Fruit fly (Drosophila melanogaster) whole organism, adult: ENCODE measurements around the gene CG34375.

ENCODE experiments used
- CG11617 ChIP-seq: fragments of 200-800 bp; sonication (Bioruptor generic); optimal IDR thresholded peaks from 2 replicates; lab custom pipeline; 2017; ENCODE audit warnings: mild to moderate bottlenecking, missing biosample characterization, missing genetic modification reagents, missing genetic modification characterization
- CG12768 ChIP-seq: fragments of 200-800 bp; sonication (Bioruptor generic); optimal IDR thresholded peaks from 2 replicates; lab custom pipeline; 2017; ENCODE audit warnings: missing biosample characterization, missing genetic modification characterization, mild to moderate bottlenecking, moderate library complexity, missing genetic modification reagents
- CG14711 ChIP-seq: fragments of 200-800 bp; sonication (Bioruptor generic); optimal IDR thresholded peaks from 2 replicates; lab custom pipeline; 2018; ENCODE audit warnings: missing biosample characterization, mild to moderate bottlenecking, missing genetic modification characterization, moderate library complexity
- CG1620 ChIP-seq: fragments of 200-800 bp; sonication (Bioruptor generic); optimal IDR thresholded peaks from 2 replicates; lab custom pipeline; 2016; ENCODE audit warnings: missing biosample characterization, missing genetic modification characterization
- CG33017 ChIP-seq: fragments of 200-800 bp; sonication (Bioruptor generic); optimal IDR thresholded peaks from 2 replicates; lab custom pipeline; 2018; ENCODE audit warnings: missing biosample characterization, mild to moderate bottlenecking, missing genetic modification characterization, moderate library complexity
- CG5204 ChIP-seq: fragments of 200-800 bp; sonication (Bioruptor generic); optimal IDR thresholded peaks from 2 replicates; lab custom pipeline; 2016; ENCODE audit warnings: missing biosample characterization, missing genetic modification characterization
- CG7045 ChIP-seq: fragments of 200-800 bp; sonication (Bioruptor generic); optimal IDR thresholded peaks from 2 replicates; lab custom pipeline; 2017; ENCODE audit warnings: missing biosample characterization, mild to moderate bottlenecking, missing genetic modification characterization
- CG7101 ChIP-seq: fragments of 200-800 bp; sonication (Bioruptor generic); optimal IDR thresholded peaks from 2 replicates; lab custom pipeline; 2018; ENCODE audit warnings: missing biosample characterization, mild to moderate bottlenecking, missing genetic modification characterization, moderate library complexity
- Clk ChIP-seq: fragments of 200-800 bp; sonication (Bioruptor generic); optimal IDR thresholded peaks from 2 replicates; lab custom pipeline; 2017; ENCODE audit warnings: missing biosample characterization, missing genetic modification characterization
- Crg-1 ChIP-seq: fragments of 200-800 bp; sonication (Bioruptor generic); optimal IDR thresholded peaks from 2 replicates; lab custom pipeline; 2016; ENCODE audit warnings: missing biosample characterization, missing genetic modification characterization
- Hr96 ChIP-seq: fragments of 200-800 bp; sonication (Bioruptor generic); optimal IDR thresholded peaks from 2 replicates; lab custom pipeline; 2016; ENCODE audit warnings: missing biosample characterization, missing genetic modification characterization
- Mnt ChIP-seq: fragments of 200-800 bp; sonication (Bioruptor generic); optimal IDR thresholded peaks from 2 replicates; lab custom pipeline; 2016; ENCODE audit warnings: missing biosample characterization, mild to moderate bottlenecking, missing genetic modification characterization
- bab1 ChIP-seq: fragments of 200-800 bp; sonication (Bioruptor generic); optimal IDR thresholded peaks from 3 replicates; lab custom pipeline; 2019; ENCODE audit warnings: missing biosample characterization, mild to moderate bottlenecking, missing genetic modification characterization, moderate library complexity
- cic ChIP-seq: fragments of 200-800 bp; sonication (Bioruptor generic); optimal IDR thresholded peaks from 2 replicates; lab custom pipeline; 2017; ENCODE audit warnings: missing biosample characterization, mild to moderate bottlenecking, missing genetic modification characterization, moderate library complexity
- cnc ChIP-seq, 2 experiments: fragments of >200 bp; optimal IDR thresholded peaks; 2 replicates each; lab custom pipeline; 2017
- kay ChIP-seq: fragments of 200-800 bp; sonication (Bioruptor generic); peaks from one replicate; lab custom pipeline; 2016; ENCODE audit warnings: missing biosample characterization, missing genetic modification characterization, borderline replicate concordance
- ovo ChIP-seq: fragments of 200-800 bp; sonication (Bioruptor generic); optimal IDR thresholded peaks from 2 replicates; lab custom pipeline; 2016; ENCODE audit warnings: missing biosample characterization, missing genetic modification characterization
- pad ChIP-seq: fragments of 200-800 bp; sonication (Bioruptor generic); optimal IDR thresholded peaks from 3 replicates; lab custom pipeline; 2017; ENCODE audit warnings: missing biosample characterization, missing genetic modification characterization, mild to moderate bottlenecking, moderate library complexity, missing genetic modification reagents
- tj ChIP-seq: fragments of 200-800 bp; sonication (Bioruptor generic); optimal IDR thresholded peaks from 3 replicates; lab custom pipeline; 2017; ENCODE audit warnings: missing biosample characterization, mild to moderate bottlenecking, missing genetic modification characterization, moderate library complexity
- toe ChIP-seq: fragments of 200-800 bp; sonication (Bioruptor generic); optimal IDR thresholded peaks from 2 replicates; lab custom pipeline; 2016; ENCODE audit warnings: missing biosample characterization, missing genetic modification characterization

Gene CG34375

DNA sequence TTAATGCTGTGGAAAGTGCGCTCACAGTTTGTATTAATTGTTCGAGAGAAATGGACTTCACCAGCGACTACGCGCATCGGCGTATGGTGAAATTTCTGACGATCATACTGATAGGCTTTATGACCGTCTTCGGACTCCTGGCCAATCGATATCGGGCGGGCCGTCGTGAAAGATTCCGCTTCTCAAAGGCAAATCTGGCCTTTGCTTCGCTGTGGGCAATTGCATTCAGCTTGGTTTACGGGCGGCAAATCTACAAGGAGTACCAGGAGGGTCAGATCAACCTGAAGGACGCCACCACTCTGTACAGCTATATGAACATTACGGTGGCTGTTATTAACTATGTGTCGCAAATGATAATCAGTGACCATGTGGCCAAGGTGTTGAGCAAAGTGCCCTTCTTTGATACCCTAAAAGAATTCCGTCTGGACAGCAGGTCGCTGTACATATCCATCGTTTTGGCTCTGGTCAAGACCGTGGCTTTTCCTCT, 41.3 kb upstream of the CG34375 start, which contains the start of gene Gr94a:
TSS of gene Gr94a (plus strand) at position 51 of the 487 bp plus-strand sequence.
- TF ChIP-seq Crg-1 (GFP tag; lab: Kevin White, UChicago) (no peak), cnc (optimal IDR thresholded peaks at IDR 0.05; lab: Kevin White, UChicago) (no peak), Mnt (GFP tag; lab: Kevin White, UChicago) (no peak), CG14711 (tag; lab: Kevin White, UChicago) (no peak), CG5204 (no peak), ovo (GFP tag; lab: Kevin White, UChicago) (no peak), cic (no peak), CG11617 (GFP tag; lab: Kevin White, UChicago) (no peak), CG7045 (GFP tag; lab: Kevin White, UChicago) (no peak), toe (no peak), CG7101 (tag; lab: Kevin White, UChicago) (no peak), CG12768 (GFP tag; lab: Kevin White, UChicago) (no peak), tj (no peak), CG33017 (no peak)

DNA sequence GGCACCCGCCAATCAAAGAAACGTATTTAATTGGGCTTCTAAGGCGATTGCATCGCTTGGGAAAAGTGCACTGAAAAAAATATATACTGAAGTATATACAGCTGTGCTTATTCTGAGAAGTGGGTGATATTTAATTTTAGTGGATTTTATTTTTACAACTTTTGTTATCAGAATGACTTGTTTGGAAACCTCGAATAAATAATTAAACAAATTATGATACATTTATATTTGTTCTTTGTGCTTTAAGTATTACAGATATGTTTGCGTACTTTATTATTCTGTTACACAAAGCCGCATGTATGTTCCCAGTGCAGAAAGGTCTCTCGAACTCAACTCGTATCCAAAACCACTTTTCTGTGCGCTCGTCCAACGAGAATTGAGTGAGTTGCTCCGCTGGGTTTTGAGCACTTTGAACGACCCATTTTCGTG, 38.3 kb upstream of the CG34375 start:
- peak; percentile 54 for TF ChIP-seq CG33017
- TF ChIP-seq CG7045 (GFP tag; lab: Kevin White, UChicago), result peak; percentile 64
- TF ChIP-seq Crg-1 (GFP tag; lab: Kevin White, UChicago), result no peak
- TF ChIP-seq kay (GFP tag; lab: Kevin White, UChicago), result no peak
- peak; percentile 63 for TF ChIP-seq CG5204
- no peak for TF ChIP-seq cnc (optimal IDR thresholded peaks at IDR 0.05; lab: Kevin White, UChicago)
- peak; percentile 51 for TF ChIP-seq CG11617 (GFP tag; lab: Kevin White, UChicago)
- TF ChIP-seq toe, result peak; percentile 49
- peak; percentile 11 for TF ChIP-seq bab1 (GFP tag; lab: Kevin White, UChicago)
- peak; percentile 44 for TF ChIP-seq CG12768 (GFP tag; lab: Kevin White, UChicago)
- peak; percentile 30 for TF ChIP-seq CG14711 (tag; lab: Kevin White, UChicago)
- TF ChIP-seq CG7101 (tag; lab: Kevin White, UChicago), result peak; percentile 63
- peak; percentile 44 for TF ChIP-seq Hr96 (GFP tag; lab: Kevin White, UChicago)
- TF ChIP-seq ovo (GFP tag; lab: Kevin White, UChicago), result no peak

DNA sequence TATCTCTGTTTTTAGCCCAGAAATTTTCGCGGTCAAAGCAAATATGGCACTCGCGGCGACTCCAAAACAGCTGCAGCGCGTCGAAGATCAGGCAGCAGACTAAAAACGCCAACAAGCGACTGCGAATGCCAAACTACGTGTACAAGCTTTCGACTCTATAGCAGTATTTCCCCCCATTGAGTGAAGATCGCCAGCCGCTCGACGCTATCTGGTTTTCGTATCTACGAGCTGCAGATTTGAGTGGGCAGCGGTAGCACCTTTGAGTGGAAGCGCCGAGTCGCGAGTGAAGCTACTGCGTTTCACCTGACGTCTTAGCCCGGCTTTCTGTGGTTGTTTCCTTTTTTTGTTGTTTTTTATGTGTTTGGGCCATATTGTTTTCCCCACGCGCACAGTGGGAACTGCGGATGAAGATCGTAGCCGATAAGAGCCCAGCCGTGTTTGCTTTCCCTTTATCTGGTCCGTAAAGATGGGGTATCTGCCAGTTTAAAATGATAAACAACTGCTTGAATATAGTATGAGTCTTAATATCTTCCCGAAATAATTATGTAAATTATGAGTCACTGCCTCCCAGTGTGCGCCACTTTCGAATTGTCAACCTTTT, 37.8 kb upstream of the CG34375 start, which contains the start of gene CG17121:
TSS of gene CG17121 (minus strand) at position 126 of the 601 bp plus-strand sequence.
- TF ChIP-seq pad (GFP tag; lab: Kevin White, UChicago), result peak; percentile 20
- TF ChIP-seq Mnt (GFP tag; lab: Kevin White, UChicago), result peak; percentile 2
- TF ChIP-seq CG7045 (GFP tag; lab: Kevin White, UChicago), result no peak
- peak; percentile 70 for TF ChIP-seq cic

DNA sequence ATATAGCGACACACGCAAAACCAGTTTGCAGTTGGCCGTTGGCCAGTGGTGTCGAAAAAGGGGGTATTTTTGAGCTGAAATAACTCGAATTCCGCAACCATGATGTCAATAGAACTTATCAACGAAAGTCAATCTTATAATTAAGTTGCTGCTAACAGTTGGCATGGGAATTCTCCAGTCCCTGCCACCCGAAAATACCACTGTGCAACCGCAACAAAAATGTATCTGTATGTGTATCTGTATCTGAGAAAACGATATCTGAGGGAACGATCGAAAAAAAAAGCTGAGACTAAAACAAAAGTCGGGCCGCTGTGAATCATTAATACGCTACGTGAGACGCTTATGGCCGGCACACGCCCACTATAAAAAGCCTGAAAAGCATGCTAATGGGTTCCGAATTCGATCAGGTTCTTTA, 36.2 kb upstream of the CG34375 start:
- no peak for TF ChIP-seq cic
- TF ChIP-seq CG7045 (GFP tag; lab: Kevin White, UChicago), result peak; percentile 9
- TF ChIP-seq CG33017, result peak; percentile 33
- TF ChIP-seq tj, result no peak
- no peak for TF ChIP-seq CG14711 (tag; lab: Kevin White, UChicago)
- TF ChIP-seq CG7101 (tag; lab: Kevin White, UChicago), result peak; percentile 10
- TF ChIP-seq Mnt (GFP tag; lab: Kevin White, UChicago), result no peak
- no peak for TF ChIP-seq Clk (GFP tag; lab: Kevin White, UChicago)
- no peak for TF ChIP-seq kay (GFP tag; lab: Kevin White, UChicago)
- TF ChIP-seq CG12768 (GFP tag; lab: Kevin White, UChicago), result peak; percentile 24
- TF ChIP-seq bab1 (GFP tag; lab: Kevin White, UChicago), result no peak
- no peak for TF ChIP-seq ovo (GFP tag; lab: Kevin White, UChicago)
- no peak for TF ChIP-seq CG11617 (GFP tag; lab: Kevin White, UChicago)
- no peak for TF ChIP-seq pad (GFP tag; lab: Kevin White, UChicago)
- peak; percentile 7 for TF ChIP-seq Hr96 (GFP tag; lab: Kevin White, UChicago)
- no peak for TF ChIP-seq CG1620 (GFP tag; lab: Kevin White, UChicago)
- no peak for TF ChIP-seq cnc (optimal IDR thresholded peaks at IDR 0.05; lab: Kevin White, UChicago)
- TF ChIP-seq toe, result no peak
- TF ChIP-seq Crg-1 (GFP tag; lab: Kevin White, UChicago), result no peak
- TF ChIP-seq CG5204, result peak; percentile 25

DNA sequence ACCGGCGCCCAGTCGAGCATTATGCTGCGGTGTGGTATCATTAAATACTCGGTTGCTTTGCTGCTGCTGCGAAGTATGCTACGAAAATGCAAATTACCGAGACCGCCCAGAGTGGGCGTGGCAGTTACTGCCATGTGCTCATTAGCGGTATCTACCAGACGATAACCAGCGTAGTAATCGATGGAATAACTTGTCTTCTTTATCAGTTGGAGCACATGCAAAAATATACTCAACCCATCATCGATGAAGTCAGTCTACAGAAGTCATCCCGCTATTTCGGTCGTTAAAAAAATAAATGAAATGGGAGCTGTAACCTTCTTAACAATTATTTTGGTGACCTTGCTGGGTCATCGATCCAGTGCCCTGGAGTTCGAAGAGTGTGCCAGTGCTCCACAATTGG, 33.3 kb upstream of the CG34375 start, which contains the start of gene CG13837:
TSS of gene CG13837 (plus strand) at position 301 of the 400 bp plus-strand sequence.
- TF ChIP-seq toe, result no peak
- TF ChIP-seq CG14711 (tag; lab: Kevin White, UChicago), result no peak
- no peak for TF ChIP-seq pad (GFP tag; lab: Kevin White, UChicago)
- TF ChIP-seq tj, result no peak
- TF ChIP-seq CG33017, result no peak
- TF ChIP-seq CG7045 (GFP tag; lab: Kevin White, UChicago), result no peak

DNA sequence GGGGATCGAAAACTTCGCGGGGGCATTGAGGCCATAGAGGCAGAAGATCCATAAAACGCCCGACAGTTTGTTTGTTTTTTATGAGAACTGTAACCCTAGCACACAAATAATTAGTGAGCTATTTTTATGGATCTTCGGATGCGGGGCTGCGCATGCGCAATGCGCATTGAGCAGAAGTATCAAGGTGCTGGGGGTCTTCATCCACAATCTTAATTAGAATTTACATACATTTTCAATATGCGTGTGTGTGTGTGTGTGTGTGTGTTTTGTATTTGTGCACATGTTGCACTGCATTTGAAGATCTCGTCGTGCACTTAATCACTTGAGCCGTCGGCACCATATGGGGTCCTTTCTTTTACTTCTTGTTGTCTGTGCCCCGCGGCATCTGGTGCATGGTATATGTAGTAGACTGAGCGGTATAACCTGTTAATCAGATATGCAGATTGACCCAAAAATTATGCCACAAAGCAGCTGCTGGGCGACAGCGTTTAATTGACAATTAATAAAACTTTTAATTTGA, 32.4 kb upstream of the CG34375 start:
- no peak for TF ChIP-seq CG7101 (tag; lab: Kevin White, UChicago)
- TF ChIP-seq Hr96 (GFP tag; lab: Kevin White, UChicago), result no peak
- TF ChIP-seq CG12768 (GFP tag; lab: Kevin White, UChicago), result no peak
- TF ChIP-seq cnc (optimal IDR thresholded peaks at IDR 0.05; lab: Kevin White, UChicago), result no peak
- TF ChIP-seq CG33017, result no peak
- no peak for TF ChIP-seq CG1620 (GFP tag; lab: Kevin White, UChicago)
- TF ChIP-seq pad (GFP tag; lab: Kevin White, UChicago), result no peak
- no peak for TF ChIP-seq tj
- no peak for TF ChIP-seq CG14711 (tag; lab: Kevin White, UChicago)
- no peak for TF ChIP-seq kay (GFP tag; lab: Kevin White, UChicago)
- no peak for TF ChIP-seq ovo (GFP tag; lab: Kevin White, UChicago)
- TF ChIP-seq CG7045 (GFP tag; lab: Kevin White, UChicago), result no peak
- no peak for TF ChIP-seq bab1 (GFP tag; lab: Kevin White, UChicago)
- TF ChIP-seq Clk (GFP tag; lab: Kevin White, UChicago), result no peak
- TF ChIP-seq CG11617 (GFP tag; lab: Kevin White, UChicago), result no peak
